Worm (Caenorhabditis elegans) whole organism, L1 larva: ENCODE results near the gene M03D4.4.

Experiments used
- C04F5.9 ChIP-seq: sonication (generic microtip); optimal IDR thresholded peaks from 2 replicates; lab custom pipeline; 2016; ENCODE audit warnings: missing genetic modification characterization, missing compliant biosample characterization
- C16A3.4 ChIP-seq: fragments of 150-350 bp; optimal IDR thresholded peaks from 2 replicates; lab custom pipeline; 2014; ENCODE audit warnings: missing biosample characterization, missing genetic modification characterization
- C34B4.2 ChIP-seq: sonication (generic microtip); optimal IDR thresholded peaks from 2 replicates; lab custom pipeline; 2017; ENCODE audit warnings: mild to moderate bottlenecking, missing genetic modification characterization, missing compliant biosample characterization
- F16B12.6 ChIP-seq: fragments of 150-350 bp; optimal IDR thresholded peaks from 2 replicates; lab custom pipeline; 2014; ENCODE audit warnings: missing biosample characterization, missing genetic modification characterization
- aha-1 ChIP-seq: fragments of 150-350 bp; optimal IDR thresholded peaks from 2 replicates; lab custom pipeline; 2014; ENCODE audit warnings: missing biosample characterization, missing genetic modification characterization
- alr-1 ChIP-seq: fragments of 200-800 bp; sonication (Bioruptor generic); optimal IDR thresholded peaks from 2 replicates; lab custom pipeline; 2018; ENCODE audit warnings: borderline replicate concordance, mild to moderate bottlenecking, missing genetic modification characterization, missing compliant biosample characterization
- aly-2 ChIP-seq: fragments of 150-350 bp; optimal IDR thresholded peaks from 2 replicates; lab custom pipeline; 2014; ENCODE audit warnings: missing biosample characterization, missing genetic modification characterization
- blmp-1 ChIP-seq: fragments of 150-350 bp; optimal IDR thresholded peaks from 2 replicates; lab custom pipeline; 2014; ENCODE audit warnings: missing biosample characterization, missing genetic modification characterization
- ceh-82 ChIP-seq, 3 experiments: fragments of 150-350 bp in 1 of 3; sonication (generic microtip) in 2 of 3; optimal IDR thresholded peaks; 2 replicates each; lab custom pipeline; 2014 to 2017; ENCODE audit warnings: missing biosample characterization in 3 of 3, missing genetic modification characterization in 3 of 3
- ceh-88 ChIP-seq: fragments of 200-800 bp; sonication (Bioruptor generic); IDR thresholded peaks from 2 replicates; pipeline ENCODE4 v1.3.6; 2022; ENCODE audit warnings: missing genetic modification characterization, missing compliant biosample characterization
- ceh-90 ChIP-seq: sonication (generic microtip); optimal IDR thresholded peaks from 2 replicates; lab custom pipeline; 2016; ENCODE audit warnings: missing genetic modification characterization, missing compliant biosample characterization
- ces-1 ChIP-seq: fragments of 150-350 bp; optimal IDR thresholded peaks from 2 replicates; lab custom pipeline; 2014; ENCODE audit warnings: missing biosample characterization, missing genetic modification reagents, missing genetic modification characterization
- dsc-1 ChIP-seq: sonication (generic microtip); optimal IDR thresholded peaks from 2 replicates; lab custom pipeline; 2016; ENCODE audit warnings: mild to moderate bottlenecking, missing genetic modification characterization, missing compliant biosample characterization
- efl-1 ChIP-seq, 4 experiments: fragments of 150-350 bp; optimal IDR thresholded peaks in 3 of 4; peaks in 1 of 4; 1 replicate in 1 of 4; 2 replicates in 3 of 4; lab custom pipeline; 2014; ENCODE audit warnings: missing biosample characterization in 2 of 4, missing genetic modification characterization in 2 of 4, missing genetic modification reagents in 2 of 4
- efl-3 ChIP-seq: fragments of 200-800 bp; sonication (Bioruptor generic); optimal IDR thresholded peaks from 2 replicates; lab custom pipeline; 2018; ENCODE audit warnings: mild to moderate bottlenecking, missing genetic modification characterization, missing compliant biosample characterization
- egl-13 ChIP-seq: sonication (generic microtip); optimal IDR thresholded peaks from 2 replicates; lab custom pipeline; 2016; ENCODE audit warnings: missing genotype, missing genetic modification reagents, missing genetic modification characterization, missing compliant biosample characterization
- elt-2 ChIP-seq: sonication (generic microtip); optimal IDR thresholded peaks from 2 replicates; lab custom pipeline; 2016; ENCODE audit warnings: missing genetic modification characterization, mild to moderate bottlenecking, inconsistent platforms, missing compliant biosample characterization, missing genetic modification reagents
- ets-5 ChIP-seq: fragments of 200-800 bp; sonication (Bioruptor generic); IDR thresholded peaks from 2 replicates; pipeline ENCODE4 v1.3.6; 2022; ENCODE audit warnings: missing genetic modification characterization, missing compliant biosample characterization
- fkh-10 ChIP-seq: sonication (generic microtip); optimal IDR thresholded peaks from 2 replicates; lab custom pipeline; 2017; ENCODE audit warnings: missing biosample characterization, missing genetic modification reagents, missing genetic modification characterization
- fkh-4 ChIP-seq: sonication (generic microtip); optimal IDR thresholded peaks from 2 replicates; lab custom pipeline; 2016; ENCODE audit warnings: missing compliant biosample characterization, missing genetic modification characterization, borderline replicate concordance
- grh-1 ChIP-seq: fragments of 200-800 bp; sonication (Bioruptor generic); IDR thresholded peaks from 2 replicates; pipeline ENCODE4 v1.3.6; 2022; ENCODE audit warnings: missing genetic modification reagents, missing genetic modification characterization, missing compliant biosample characterization
- hpl-2 ChIP-seq: fragments of 150-350 bp; optimal IDR thresholded peaks from 2 replicates; lab custom pipeline; 2014; ENCODE audit warnings: missing biosample characterization, missing genetic modification reagents, missing genetic modification characterization
- irx-1 ChIP-seq: sonication (generic microtip); optimal IDR thresholded peaks from 2 replicates; lab custom pipeline; 2016; ENCODE audit warnings: missing genetic modification characterization, missing compliant biosample characterization
- isw-1 ChIP-seq: fragments of 200-800 bp; sonication (Bioruptor generic); IDR thresholded peaks from 2 replicates; pipeline ENCODE4 v1.3.6; 2022; ENCODE audit warnings: missing genetic modification characterization, missing compliant biosample characterization
- jun-1 ChIP-seq: fragments of 150-350 bp; optimal IDR thresholded peaks from 2 replicates; lab custom pipeline; 2014; ENCODE audit warnings: missing biosample characterization, missing genetic modification reagents, missing genetic modification characterization
- lin-13 ChIP-seq: fragments of 150-350 bp; optimal IDR thresholded peaks from 2 replicates; lab custom pipeline; 2014; ENCODE audit warnings: missing biosample characterization, missing genetic modification reagents, missing genetic modification characterization
- lin-14 ChIP-seq: fragments of 200-800 bp; sonication (Bioruptor generic); optimal IDR thresholded peaks from 2 replicates; lab custom pipeline; 2018; ENCODE audit warnings: mild to moderate bottlenecking, missing genetic modification characterization, moderate library complexity, missing compliant biosample characterization
- lin-15B ChIP-seq: fragments of 150-350 bp; sonication (generic microtip); optimal IDR thresholded peaks from 3 replicates; lab custom pipeline; 2014; ENCODE audit warnings: missing biosample characterization, missing genetic modification characterization
- mab-9 ChIP-seq: fragments of 200-800 bp; sonication (Bioruptor generic); IDR thresholded peaks from 2 replicates; pipeline ENCODE4 v1.3.6; 2022; ENCODE audit warnings: missing genetic modification reagents, missing genetic modification characterization, missing compliant biosample characterization
- mdl-1 ChIP-seq, 2 experiments: fragments of 150-350 bp; optimal IDR thresholded peaks; 2 replicates each; lab custom pipeline; 2014 to 2017; ENCODE audit warnings: missing biosample characterization in 2 of 2, missing genetic modification characterization in 2 of 2, inconsistent platforms in 1 of 2
- mef-2 ChIP-seq: fragments of 150-350 bp; optimal IDR thresholded peaks from 2 replicates; lab custom pipeline; 2014; ENCODE audit warnings: missing biosample characterization, missing genetic modification characterization
- mep-1 ChIP-seq: fragments of 150-350 bp; optimal IDR thresholded peaks from 2 replicates; lab custom pipeline; 2014; ENCODE audit warnings: missing biosample characterization, missing genetic modification characterization
- nhr-19 ChIP-seq: fragments of 200-800 bp; sonication (Bioruptor generic); conservative IDR thresholded peaks from 2 replicates; pipeline ENCODE4 v1.3.6; 2022; ENCODE audit warnings: missing genetic modification characterization, missing compliant biosample characterization
- nhr-71 ChIP-seq: sonication (generic microtip); optimal IDR thresholded peaks from 2 replicates; lab custom pipeline; 2016; ENCODE audit warnings: mild to moderate bottlenecking, missing genetic modification characterization, moderate library complexity, missing compliant biosample characterization
- nhr-77 ChIP-seq: fragments of 150-350 bp; optimal IDR thresholded peaks from 2 replicates; lab custom pipeline; 2014; ENCODE audit warnings: missing biosample characterization, missing genetic modification characterization
- nhr-84 ChIP-seq: sonication (generic microtip); optimal IDR thresholded peaks from 2 replicates; lab custom pipeline; 2017; ENCODE audit warnings: missing biosample characterization, missing genetic modification characterization
- nhr-90 ChIP-seq: sonication (generic microtip); optimal IDR thresholded peaks from 2 replicates; lab custom pipeline; 2016; ENCODE audit warnings: mild to moderate bottlenecking, missing genetic modification characterization, missing compliant biosample characterization; ENCODE audit not compliant: poor library complexity
- pag-3 ChIP-seq: sonication (generic microtip); optimal IDR thresholded peaks from 2 replicates; lab custom pipeline; 2017; ENCODE audit warnings: missing genetic modification characterization, mild to moderate bottlenecking, missing compliant biosample characterization, antibody characterized with exemption, borderline replicate concordance; ENCODE audit not compliant: insufficient read depth
- pax-3 ChIP-seq: fragments of 200-800 bp; sonication (Bioruptor generic); optimal IDR thresholded peaks from 2 replicates; lab custom pipeline; 2018; ENCODE audit warnings: mild to moderate bottlenecking, missing genetic modification characterization, moderate library complexity, missing compliant biosample characterization
- snpc-4 ChIP-seq: fragments of 150-350 bp; optimal IDR thresholded peaks from 2 replicates; lab custom pipeline; 2014; ENCODE audit warnings: missing biosample characterization, missing genetic modification characterization
- snu-23 ChIP-seq: sonication (generic microtip); optimal IDR thresholded peaks from 2 replicates; lab custom pipeline; 2016; ENCODE audit warnings: missing genetic modification characterization, missing compliant biosample characterization
- sptf-1 ChIP-seq: fragments of 150-350 bp; optimal IDR thresholded peaks from 2 replicates; lab custom pipeline; 2014; ENCODE audit warnings: missing biosample characterization, missing genetic modification characterization
- sup-37 ChIP-seq: fragments of 200-800 bp; sonication (Bioruptor generic); optimal IDR thresholded peaks from 2 replicates; lab custom pipeline; 2018; ENCODE audit warnings: mild to moderate bottlenecking, missing genetic modification characterization, missing compliant biosample characterization
- swsn-7 ChIP-seq: sonication (generic microtip); optimal IDR thresholded peaks from 2 replicates; lab custom pipeline; 2016; ENCODE audit warnings: missing genetic modification characterization, missing compliant biosample characterization
- tbx-2 ChIP-seq: sonication (generic microtip); optimal IDR thresholded peaks from 2 replicates; lab custom pipeline; 2016; ENCODE audit warnings: missing genetic modification characterization, missing compliant biosample characterization
- tlp-1 ChIP-seq: fragments of 150-350 bp; optimal IDR thresholded peaks from 2 replicates; lab custom pipeline; 2014; ENCODE audit warnings: missing biosample characterization, missing genetic modification characterization
- unc-130 ChIP-seq: fragments of 150-350 bp; optimal IDR thresholded peaks from 2 replicates; lab custom pipeline; 2017; ENCODE audit warnings: missing biosample characterization, missing genetic modification characterization, inconsistent platforms
- unc-30 ChIP-seq: sonication (generic microtip); optimal IDR thresholded peaks from 2 replicates; lab custom pipeline; 2017; ENCODE audit warnings: missing biosample characterization, missing genetic modification characterization
- zip-4 ChIP-seq: fragments of 200-800 bp; sonication (Bioruptor generic); optimal IDR thresholded peaks from 2 replicates; lab custom pipeline; 2018; ENCODE audit warnings: mild to moderate bottlenecking, missing genetic modification characterization, moderate library complexity, missing compliant biosample characterization
- ztf-4 ChIP-seq: fragments of 150-350 bp; optimal IDR thresholded peaks from 2 replicates; lab custom pipeline; 2014; ENCODE audit warnings: missing biosample characterization, missing genetic modification characterization

M03D4.4 gene

ce11 chrIV:6097040-6097928 is 29.8 kb downstream of the M03D4.4 start:
- no peak for TF ChIP-seq pax-3 (tag; lab: Kevin White, UChicago)
- peak; percentile 95 for TF ChIP-seq blmp-1 (tag; lab: Kevin White, UChicago)
- TF ChIP-seq nhr-71 (tag; lab: Kevin White, UChicago): peak; percentile 92
- no peak for TF ChIP-seq fkh-4 (tag; lab: Kevin White, UChicago)
- no peak for TF ChIP-seq egl-13 (tag; lab: Kevin White, UChicago)
- TF ChIP-seq nhr-19: peak; percentile 67
- TF ChIP-seq efl-3 (GFP tag; lab: Kevin White, UChicago): no peak
- TF ChIP-seq dsc-1 (tag; lab: Kevin White, UChicago): peak; percentile 51
- TF ChIP-seq fkh-10 (GFP tag; lab: Kevin White, UChicago): peak; percentile 63
- TF ChIP-seq isw-1 (GFP tag; lab: Robert Waterston, UW): peak; percentile 47
- TF ChIP-seq mep-1: peak; percentile 91
- 0 out of 2 replicates have a peak, but pooled peaks have one; percentile 7 for TF ChIP-seq mab-9 (GFP tag; lab: Robert Waterston, UW)
- peak; percentile 92 for TF ChIP-seq snu-23 (GFP tag; lab: Kevin White, UChicago)
- TF ChIP-seq ceh-90 (tag; lab: Kevin White, UChicago): no peak
- peak; percentile 47 for TF ChIP-seq lin-13 (GFP tag; lab: Kevin White, UChicago)
- TF ChIP-seq ceh-88 (GFP tag; lab: Robert Waterston, UW): no peak
- peak; percentile 41 for TF ChIP-seq C16A3.4 (tag; lab: Kevin White, UChicago)
- TF ChIP-seq elt-2 (tag; lab: Kevin White, UChicago): peak; percentile 15
- peak; percentile 84 for TF ChIP-seq swsn-7 (tag; lab: Kevin White, UChicago)
- peak in 1 of 2 experiments; percentile 81 for TF ChIP-seq mdl-1 (tag; optimal IDR thresholded peaks at IDR 0.05; lab: Kevin White, UChicago)
- TF ChIP-seq snpc-4 (tag; lab: Kevin White, UChicago): peak; percentile 84
- no peak for TF ChIP-seq ces-1 (GFP tag; lab: Kevin White, UChicago)
- TF ChIP-seq nhr-90 (tag; lab: Kevin White, UChicago): peak; percentile 79
- no peak for TF ChIP-seq alr-1 (tag; lab: Kevin White, UChicago)
- no peak for TF ChIP-seq tlp-1 (tag; lab: Kevin White, UChicago)
- TF ChIP-seq irx-1 (tag; lab: Kevin White, UChicago): peak; percentile 56
- no peak for TF ChIP-seq sptf-1
- TF ChIP-seq unc-30 (tag; lab: Kevin White, UChicago): no peak
- no peak for TF ChIP-seq zip-4
- no peak for TF ChIP-seq ets-5
- peak; percentile 100 for TF ChIP-seq lin-14 (GFP tag; lab: Kevin White, UChicago)
- TF ChIP-seq unc-130 (tag; lab: Kevin White, UChicago): peak; percentile 52
- TF ChIP-seq nhr-84 (tag; lab: Kevin White, UChicago): no peak
- peak in 2 of 3 experiments; percentile 25 to 69 for TF ChIP-seq ceh-82 (tag; optimal IDR thresholded peaks at IDR 0.05; lab: Kevin White, UChicago)
- no peak for TF ChIP-seq C04F5.9 (tag; lab: Kevin White, UChicago)
- TF ChIP-seq C34B4.2: no peak
- TF ChIP-seq grh-1 (GFP tag; lab: Robert Waterston, UW): peak; percentile 70
- peak; percentile 68 for TF ChIP-seq jun-1 (tag; lab: Kevin White, UChicago)
- TF ChIP-seq pag-3 (tag; lab: Kevin White, UChicago): no peak
- no peak for TF ChIP-seq aha-1 (tag; lab: Kevin White, UChicago)
- no peak for TF ChIP-seq F16B12.6 (tag; lab: Kevin White, UChicago)
- peak; percentile 56 for TF ChIP-seq nhr-77 (tag; lab: Kevin White, UChicago)
- TF ChIP-seq lin-15B (tag; lab: Kevin White, UChicago): no peak
- TF ChIP-seq efl-1 (optimal IDR thresholded peaks at IDR 0.05; lab: Kevin White, UChicago): peak; percentile 65 to 71
- peak; percentile 31 to 92 for TF ChIP-seq efl-1 (GFP tag; optimal IDR thresholded peaks at IDR 0.05 in 1 of 2; lab: Kevin White, UChicago)
- no peak for TF ChIP-seq hpl-2 (GFP tag; lab: Kevin White, UChicago)
- peak; percentile 85 for TF ChIP-seq tbx-2 (tag; lab: Kevin White, UChicago)
- peak; percentile 15 for TF ChIP-seq ztf-4 (tag; lab: Kevin White, UChicago)
- no peak for TF ChIP-seq sup-37 (GFP tag; lab: Kevin White, UChicago)
- TF ChIP-seq mef-2 (tag; lab: Kevin White, UChicago): no peak
- peak; percentile 38 for TF ChIP-seq aly-2 (tag; lab: Kevin White, UChicago)
